Fruit fly (Drosophila melanogaster) whole organism, larva: ENCODE measurements around the gene Art6.

Source experiments
- noc ChIP-seq: fragments of 200-800 bp; sonication (Bioruptor generic); optimal IDR thresholded peaks from 3 replicates; lab custom pipeline; 2019; ENCODE audit warnings: missing biosample characterization, mild to moderate bottlenecking, missing genetic modification characterization, moderate library complexity

Art6 gene

DNA sequence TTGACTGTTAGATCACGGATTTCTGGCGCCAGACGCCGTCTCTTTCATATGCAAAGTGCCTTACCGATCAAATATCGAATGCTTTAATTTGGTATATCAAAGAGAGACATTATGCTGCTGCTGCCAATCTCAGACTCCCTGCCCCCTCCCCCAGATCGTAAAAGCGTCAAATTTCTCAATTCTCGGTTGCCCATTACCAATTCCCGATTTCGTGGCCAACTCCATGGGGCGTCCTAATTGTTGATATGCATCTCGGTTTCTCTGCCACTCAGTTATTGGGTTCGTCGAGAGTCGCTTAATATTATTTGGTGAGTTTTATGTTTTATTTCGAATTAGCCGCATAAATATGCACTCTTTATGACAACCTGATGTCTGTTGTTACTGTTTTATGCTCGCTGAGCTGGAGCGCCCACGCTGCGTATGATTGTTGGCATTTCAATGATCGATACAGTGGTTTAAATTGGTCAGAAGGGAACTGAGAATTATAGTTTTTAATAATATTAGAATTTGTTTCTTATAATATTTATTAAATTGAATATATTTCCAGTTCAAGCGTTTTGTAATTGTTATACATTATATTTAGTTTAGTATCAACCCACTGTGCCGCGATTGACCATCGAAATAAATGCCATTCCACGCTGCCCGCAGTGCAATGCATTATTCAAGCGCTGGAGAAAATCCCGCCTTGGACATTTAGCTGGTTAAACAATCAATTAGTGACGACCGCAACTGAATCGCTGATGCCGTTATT, 38.1 kb downstream of the Art6 start:
- TF ChIP-seq noc (tag; lab: Kevin White, UChicago): no peak

DNA sequence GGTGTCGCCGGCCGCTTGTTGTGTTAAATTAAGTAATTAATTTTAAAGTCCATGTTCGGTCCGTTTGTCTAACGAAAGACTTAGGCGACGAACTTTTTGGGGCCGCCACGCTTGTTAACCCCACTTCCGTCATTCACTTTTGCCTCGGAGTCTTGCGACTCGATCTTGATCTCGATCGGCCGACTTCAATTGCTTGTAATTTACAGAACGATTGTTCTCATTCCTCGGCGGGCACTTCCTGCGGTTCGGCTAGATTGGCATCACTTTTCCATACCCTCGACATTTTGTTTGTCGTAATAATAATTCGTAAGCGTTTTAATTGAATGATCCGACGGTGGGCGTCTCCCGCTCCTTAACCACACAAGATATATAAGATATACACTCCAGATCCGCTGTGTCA, 38.9 kb downstream of the Art6 start:
- TF ChIP-seq noc (tag; lab: Kevin White, UChicago): no peak

DNA sequence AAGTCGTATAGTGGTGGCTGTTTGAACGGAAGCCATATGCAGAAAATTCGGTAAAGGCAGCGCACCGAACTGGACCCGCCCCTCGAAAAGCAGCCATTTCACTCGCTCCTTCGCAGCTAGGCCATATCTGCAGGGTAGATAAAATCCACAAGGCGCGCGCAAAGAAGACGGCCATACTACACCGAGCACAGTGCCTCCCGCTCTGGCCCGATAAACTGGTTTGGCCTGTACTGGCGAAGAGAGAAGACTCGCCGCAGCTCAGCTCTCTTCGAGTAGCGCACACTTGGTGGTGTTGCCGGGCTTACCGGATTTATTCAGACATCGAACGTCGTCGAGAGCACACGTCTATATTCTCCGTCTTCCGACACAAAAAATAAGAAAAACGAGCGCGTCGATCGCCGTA, 44.1 kb downstream of the Art6 start, which contains the start of gene ems:
Gene ems, plus strand, starts transcription at position 311 of the 403 bp plus-strand sequence.
- TF ChIP-seq noc (tag; lab: Kevin White, UChicago): no peak

DNA sequence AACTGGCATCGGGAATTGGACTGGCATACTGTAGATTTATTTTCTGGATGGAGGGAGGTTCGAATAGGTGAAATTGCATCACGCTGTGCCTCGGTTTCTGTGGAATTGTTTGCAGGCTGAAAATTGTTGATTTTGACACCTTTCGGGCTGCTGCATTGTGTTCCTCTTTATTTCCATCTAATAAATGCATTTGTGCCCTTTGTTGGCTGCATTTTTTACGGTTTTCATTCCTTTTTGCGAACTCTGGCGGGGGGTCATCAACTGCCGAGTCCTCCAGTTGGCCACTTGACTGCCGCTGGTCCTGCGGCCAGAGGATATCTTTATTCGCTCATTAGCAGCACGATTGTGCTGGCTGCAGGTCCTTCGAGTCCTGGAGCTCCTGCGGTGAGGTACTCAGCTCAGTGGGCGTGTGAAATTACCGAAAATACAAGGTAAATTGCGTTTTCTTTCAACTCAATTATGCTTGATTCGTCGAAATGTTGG, 45.8 kb downstream of the Art6 start:
- no peak for TF ChIP-seq noc (tag; lab: Kevin White, UChicago)

DNA sequence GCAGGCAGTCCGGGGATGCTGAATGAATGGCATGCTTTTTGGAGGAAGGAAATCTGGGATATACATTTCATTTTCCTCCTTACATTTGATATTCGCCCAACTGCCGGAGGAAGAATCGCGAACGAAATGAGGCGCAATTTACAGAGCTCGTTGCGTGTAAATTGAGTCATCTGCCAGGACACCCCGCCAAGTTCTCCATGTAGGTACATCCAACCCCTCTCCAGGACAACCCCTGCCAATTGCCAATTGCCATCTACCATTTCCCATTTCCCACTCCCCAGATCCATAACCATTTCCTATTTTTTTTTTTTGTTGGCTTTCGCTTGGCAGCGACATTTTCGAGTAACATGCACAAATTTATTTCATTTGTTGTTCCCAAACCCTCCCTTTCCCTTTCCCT, 48.8 kb downstream of the Art6 start:
- TF ChIP-seq noc (tag; lab: Kevin White, UChicago): no peak

DNA sequence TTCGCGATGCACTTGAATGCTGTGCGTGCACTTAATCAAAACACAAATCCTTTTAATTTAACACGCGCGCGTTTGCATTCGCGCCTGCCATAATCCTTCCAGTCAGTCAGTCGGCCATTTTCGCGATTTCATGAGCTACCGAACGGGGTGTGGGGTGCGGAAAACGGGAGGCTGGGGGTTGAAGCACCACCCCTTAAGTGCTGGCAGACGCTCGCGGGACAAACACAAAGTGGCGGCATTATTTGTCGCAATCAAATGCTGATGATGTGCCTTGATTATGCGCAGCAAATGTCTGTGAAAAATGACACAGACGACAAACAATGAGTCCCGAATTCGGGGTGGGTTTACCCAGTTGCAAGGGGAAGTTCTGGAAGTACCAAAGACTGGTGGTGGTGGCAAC, 50.0 kb downstream of the Art6 start:
- TF ChIP-seq noc (tag; lab: Kevin White, UChicago): no peak

DNA sequence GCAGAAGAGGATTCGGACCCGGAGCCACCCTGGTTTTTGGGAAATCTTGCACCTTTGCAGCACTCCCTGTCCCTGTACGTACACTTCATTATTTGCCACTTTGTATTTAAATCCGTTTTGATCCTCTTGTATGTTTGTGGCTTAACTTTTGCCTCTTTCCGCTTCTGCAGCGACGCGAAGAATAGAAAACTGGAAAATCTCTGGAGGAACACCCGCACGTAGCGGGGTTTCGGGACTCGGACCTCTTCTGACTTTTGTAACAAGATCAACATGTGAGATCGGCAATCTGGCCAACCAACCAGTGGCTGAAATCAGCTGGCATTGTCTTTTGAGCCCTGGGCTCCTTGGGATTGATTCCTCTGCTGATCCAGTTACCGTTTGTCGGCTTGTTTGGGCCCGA, 50.9 kb downstream of the Art6 start:
- no peak for TF ChIP-seq noc (tag; lab: Kevin White, UChicago)
